Fruit fly (Drosophila melanogaster) whole organism, embryonic: ENCODE measurements around the gene CG6409.

Experiments used
- B-H2 ChIP-seq: fragments of 200-800 bp; sonication (Bioruptor generic); optimal IDR thresholded peaks from 2 replicates; lab custom pipeline; 2018; ENCODE audit warnings: missing biosample characterization, mild to moderate bottlenecking, missing genetic modification characterization
- BEAF-32 ChIP-seq: fragments of 200-800 bp; sonication (Bioruptor generic); optimal IDR thresholded peaks from 3 replicates; lab custom pipeline; 2017; ENCODE audit warnings: missing biosample characterization, missing genetic modification characterization, mild to moderate bottlenecking, moderate library complexity, missing genetic modification reagents
- CG10267 ChIP-seq: fragments of 200-800 bp; sonication (Bioruptor generic); optimal IDR thresholded peaks from 2 replicates; lab custom pipeline; 2018; ENCODE audit warnings: missing biosample characterization, mild to moderate bottlenecking, missing genetic modification characterization, moderate library complexity
- CG10321 ChIP-seq: fragments of 200-800 bp; sonication (Bioruptor generic); IDR thresholded peaks from 2 replicates; pipeline ENCODE4 v1.3.6; 2022; ENCODE audit warnings: missing biosample characterization, missing genetic modification characterization
- CG10543 ChIP-seq: fragments of 200-800 bp; sonication (Bioruptor generic); optimal IDR thresholded peaks from 3 replicates; lab custom pipeline; 2017; ENCODE audit warnings: missing biosample characterization, mild to moderate bottlenecking, missing genetic modification characterization, moderate library complexity
- CG10654 ChIP-seq: fragments of 200-800 bp; sonication (Bioruptor generic); optimal IDR thresholded peaks from 2 replicates; lab custom pipeline; 2016; ENCODE audit warnings: missing biosample characterization, missing genetic modification characterization
- CG12236 ChIP-seq: fragments of 200-800 bp; sonication (Bioruptor generic); optimal IDR thresholded peaks from 2 replicates; lab custom pipeline; 2016; ENCODE audit warnings: missing biosample characterization, missing genetic modification characterization
- CG12391 ChIP-seq: fragments of 200-800 bp; sonication (Bioruptor generic); optimal IDR thresholded peaks from 3 replicates; lab custom pipeline; 2018; ENCODE audit warnings: missing biosample characterization, mild to moderate bottlenecking, missing genetic modification characterization, moderate library complexity
- CG14965 ChIP-seq: fragments of 200-800 bp; sonication (Bioruptor generic); optimal IDR thresholded peaks from 2 replicates; lab custom pipeline; 2016; ENCODE audit warnings: missing biosample characterization, missing genetic modification characterization, borderline replicate concordance
- CG16779 ChIP-seq: fragments of 200-800 bp; sonication (Bioruptor generic); IDR thresholded peaks from 2 replicates; pipeline ENCODE4 v1.3.6; 2022; ENCODE audit warnings: missing biosample characterization, missing genetic modification characterization
- CG17359 ChIP-seq: fragments of 200-800 bp; sonication (Bioruptor generic); optimal IDR thresholded peaks from 3 replicates; lab custom pipeline; 2018; ENCODE audit warnings: missing biosample characterization, mild to moderate bottlenecking, missing genetic modification characterization, moderate library complexity
- CG17568 ChIP-seq: fragments of 200-800 bp; sonication (Bioruptor generic); optimal IDR thresholded peaks from 2 replicates; lab custom pipeline; 2018; ENCODE audit warnings: missing biosample characterization, mild to moderate bottlenecking, missing genetic modification characterization, moderate library complexity
- CG31441 ChIP-seq: fragments of 200-800 bp; sonication (Bioruptor generic); IDR thresholded peaks from 2 replicates; pipeline ENCODE4 v1.3.6; 2022; ENCODE audit warnings: missing biosample characterization, missing genetic modification characterization
- CG33213 ChIP-seq: fragments of 200-800 bp; sonication (Bioruptor generic); optimal IDR thresholded peaks from 3 replicates; lab custom pipeline; 2016; ENCODE audit warnings: missing biosample characterization, missing genetic modification characterization
- CG3995 ChIP-seq: fragments of 200-800 bp; sonication (Bioruptor generic); optimal IDR thresholded peaks from 3 replicates; lab custom pipeline; 2016; ENCODE audit warnings: missing biosample characterization, missing genetic modification characterization
- CG4404 ChIP-seq: fragments of 200-800 bp; sonication (Bioruptor generic); IDR thresholded peaks from 2 replicates; pipeline ENCODE4 v1.3.6; 2022; ENCODE audit warnings: missing biosample characterization, missing genetic modification characterization
- CG6683 ChIP-seq: fragments of 200-800 bp; sonication (Bioruptor generic); optimal IDR thresholded peaks from 2 replicates; lab custom pipeline; 2017; ENCODE audit warnings: missing biosample characterization, mild to moderate bottlenecking, missing genetic modification characterization, missing genetic modification reagents
- CG6765 ChIP-seq: fragments of 200-800 bp; sonication (Bioruptor generic); optimal IDR thresholded peaks from 3 replicates; lab custom pipeline; 2017; ENCODE audit warnings: missing biosample characterization, mild to moderate bottlenecking, missing genetic modification characterization
- CG6791 ChIP-seq: fragments of 200-800 bp; sonication (Bioruptor generic); IDR thresholded peaks from 3 replicates; pipeline ENCODE4 v1.3.6; 2022; ENCODE audit warnings: missing biosample characterization, missing genetic modification characterization; ENCODE audit not compliant: partially characterized antibody
- CG7839 ChIP-seq: fragments of 200-800 bp; sonication (Bioruptor generic); optimal IDR thresholded peaks from 3 replicates; lab custom pipeline; 2018; ENCODE audit warnings: missing biosample characterization, mild to moderate bottlenecking, missing genetic modification characterization, moderate library complexity
- CG7928 ChIP-seq: fragments of 200-800 bp; sonication (Bioruptor generic); optimal IDR thresholded peaks from 2 replicates; lab custom pipeline; 2017; ENCODE audit warnings: missing biosample characterization, mild to moderate bottlenecking, missing genetic modification characterization
- CG9215 ChIP-seq: fragments of 200-800 bp; sonication (Bioruptor generic); IDR thresholded peaks from 2 replicates; pipeline ENCODE4 v1.3.6; 2022; ENCODE audit warnings: missing biosample characterization, missing genetic modification characterization
- CHES-1-like ChIP-seq: fragments of 200-800 bp; sonication (Bioruptor generic); optimal IDR thresholded peaks from 2 replicates; lab custom pipeline; 2016; ENCODE audit warnings: missing biosample characterization, missing genetic modification characterization
- D19A ChIP-seq: fragments of 200-800 bp; optimal IDR thresholded peaks from 3 replicates; lab custom pipeline; 2019; ENCODE audit warnings: missing biosample characterization, mild to moderate bottlenecking, missing genetic modification characterization, moderate library complexity
- Dad ChIP-seq: fragments of 200-800 bp; sonication (Bioruptor generic); optimal IDR thresholded peaks from 3 replicates; lab custom pipeline; 2016; ENCODE audit warnings: missing biosample characterization, missing genetic modification characterization
- E2f2 ChIP-seq: fragments of 200-800 bp; sonication (Bioruptor generic); IDR thresholded peaks from 2 replicates; pipeline ENCODE4 v1.3.6; 2022; ENCODE audit warnings: missing biosample characterization, missing genetic modification characterization
- Hsf ChIP-seq: fragments of 200-800 bp; sonication (Bioruptor generic); optimal IDR thresholded peaks from 3 replicates; lab custom pipeline; 2016; ENCODE audit warnings: missing biosample characterization, missing genetic modification characterization
- Kr ChIP-seq: fragments of 200-800 bp; sonication (Bioruptor generic); optimal IDR thresholded peaks from 2 replicates; lab custom pipeline; 2017; ENCODE audit warnings: missing biosample characterization, mild to moderate bottlenecking, missing genetic modification characterization
- Lim3 ChIP-seq: fragments of 200-800 bp; sonication (Bioruptor generic); IDR thresholded peaks from 2 replicates; pipeline ENCODE4 v1.3.6; 2022; ENCODE audit warnings: missing biosample characterization, missing genetic modification characterization
- MBD-R2 ChIP-seq: fragments of 200-800 bp; sonication (Bioruptor generic); IDR thresholded peaks from 2 replicates; pipeline ENCODE4 v1.3.6; 2022; ENCODE audit warnings: missing biosample characterization, missing genetic modification characterization
- Optix ChIP-seq: fragments of 200-800 bp; sonication (Bioruptor generic); IDR thresholded peaks from 3 replicates; pipeline ENCODE4 v1.3.6; 2022; ENCODE audit warnings: missing biosample characterization, missing genetic modification characterization
- Pdp1 ChIP-seq, 2 experiments: fragments of 200-800 bp; sonication (Bioruptor generic); optimal IDR thresholded peaks; 3 replicates each; lab custom pipeline; 2016; ENCODE audit warnings: missing biosample characterization in 2 of 2, missing genetic modification characterization in 2 of 2, mild to moderate bottlenecking in 1 of 2, moderate library complexity in 1 of 2
- Tbp ChIP-seq: fragments of >200 bp; optimal IDR thresholded peaks from 2 replicates; lab custom pipeline; 2018; ENCODE audit warnings: missing biosample characterization, missing genetic modification characterization
- abd-A ChIP-seq: fragments of 200-800 bp; sonication (Bioruptor generic); optimal IDR thresholded peaks from 3 replicates; lab custom pipeline; 2019; ENCODE audit warnings: missing biosample characterization, mild to moderate bottlenecking, missing genetic modification characterization, moderate library complexity
- amos ChIP-seq: fragments of 200-800 bp; sonication (Bioruptor generic); IDR thresholded peaks from 2 replicates; pipeline ENCODE4 v1.3.6; 2022; ENCODE audit warnings: missing biosample characterization, missing genetic modification characterization; ENCODE audit not compliant: partially characterized antibody
- bbx ChIP-seq: fragments of 200-800 bp; sonication (Bioruptor generic); IDR thresholded peaks from 2 replicates; pipeline ENCODE4 v1.3.6; 2022; ENCODE audit warnings: missing biosample characterization, missing genetic modification characterization; ENCODE audit not compliant: partially characterized antibody
- caup ChIP-seq: fragments of 200-800 bp; sonication (Bioruptor generic); optimal IDR thresholded peaks from 3 replicates; lab custom pipeline; 2017; ENCODE audit warnings: missing biosample characterization, mild to moderate bottlenecking, missing genetic modification characterization, moderate library complexity; ENCODE audit not compliant: severe bottlenecking
- ems ChIP-seq: fragments of 200-800 bp; sonication (Bioruptor generic); optimal IDR thresholded peaks from 3 replicates; lab custom pipeline; 2016; ENCODE audit warnings: missing biosample characterization, missing genetic modification characterization
- ewg ChIP-seq: fragments of 200-800 bp; sonication (Bioruptor generic); optimal IDR thresholded peaks from 3 replicates; lab custom pipeline; 2017; ENCODE audit warnings: mild to moderate bottlenecking, missing biosample characterization, missing genetic modification reagents, missing genetic modification characterization
- ftz-f1 ChIP-seq: fragments of 200-800 bp; sonication (Bioruptor generic); optimal IDR thresholded peaks from 2 replicates; lab custom pipeline; 2016; ENCODE audit warnings: missing biosample characterization, missing genetic modification characterization
- gcm2 ChIP-seq: fragments of 200-800 bp; sonication (Bioruptor generic); optimal IDR thresholded peaks from 2 replicates; lab custom pipeline; 2016; ENCODE audit warnings: missing biosample characterization, missing genetic modification characterization
- gem ChIP-seq: fragments of 200-800 bp; sonication (Bioruptor generic); optimal IDR thresholded peaks from 2 replicates; lab custom pipeline; 2019; ENCODE audit warnings: missing biosample characterization, mild to moderate bottlenecking, missing genetic modification characterization, moderate library complexity
- gsb-n ChIP-seq: fragments of 200-800 bp; sonication (Bioruptor generic); optimal IDR thresholded peaks from 3 replicates; lab custom pipeline; 2018; ENCODE audit warnings: missing biosample characterization, mild to moderate bottlenecking, missing genetic modification characterization
- pita ChIP-seq: fragments of 200-800 bp; sonication (Bioruptor generic); optimal IDR thresholded peaks from 2 replicates; lab custom pipeline; 2017; ENCODE audit warnings: missing biosample characterization, mild to moderate bottlenecking, missing genetic modification characterization
- so ChIP-seq: fragments of 200-800 bp; sonication (Bioruptor generic); IDR thresholded peaks from 3 replicates; pipeline ENCODE4 v1.3.6; 2022; ENCODE audit warnings: missing biosample characterization, missing genetic modification characterization
- tgo ChIP-seq: fragments of 200-800 bp; sonication (Bioruptor generic); IDR thresholded peaks from 3 replicates; pipeline ENCODE4 v1.3.6; 2022; ENCODE audit warnings: missing biosample characterization, missing genetic modification characterization
- unc-4 ChIP-seq: fragments of 200-800 bp; sonication (Bioruptor generic); IDR thresholded peaks from 2 replicates; pipeline ENCODE4 v1.3.6; 2022; ENCODE audit warnings: missing biosample characterization, missing genetic modification characterization; ENCODE audit not compliant: partially characterized antibody
- unpg ChIP-seq: fragments of 200-800 bp; sonication (Bioruptor generic); optimal IDR thresholded peaks from 3 replicates; lab custom pipeline; 2018; ENCODE audit warnings: missing biosample characterization, mild to moderate bottlenecking, missing genetic modification characterization, moderate library complexity

CG6409 gene

DNA sequence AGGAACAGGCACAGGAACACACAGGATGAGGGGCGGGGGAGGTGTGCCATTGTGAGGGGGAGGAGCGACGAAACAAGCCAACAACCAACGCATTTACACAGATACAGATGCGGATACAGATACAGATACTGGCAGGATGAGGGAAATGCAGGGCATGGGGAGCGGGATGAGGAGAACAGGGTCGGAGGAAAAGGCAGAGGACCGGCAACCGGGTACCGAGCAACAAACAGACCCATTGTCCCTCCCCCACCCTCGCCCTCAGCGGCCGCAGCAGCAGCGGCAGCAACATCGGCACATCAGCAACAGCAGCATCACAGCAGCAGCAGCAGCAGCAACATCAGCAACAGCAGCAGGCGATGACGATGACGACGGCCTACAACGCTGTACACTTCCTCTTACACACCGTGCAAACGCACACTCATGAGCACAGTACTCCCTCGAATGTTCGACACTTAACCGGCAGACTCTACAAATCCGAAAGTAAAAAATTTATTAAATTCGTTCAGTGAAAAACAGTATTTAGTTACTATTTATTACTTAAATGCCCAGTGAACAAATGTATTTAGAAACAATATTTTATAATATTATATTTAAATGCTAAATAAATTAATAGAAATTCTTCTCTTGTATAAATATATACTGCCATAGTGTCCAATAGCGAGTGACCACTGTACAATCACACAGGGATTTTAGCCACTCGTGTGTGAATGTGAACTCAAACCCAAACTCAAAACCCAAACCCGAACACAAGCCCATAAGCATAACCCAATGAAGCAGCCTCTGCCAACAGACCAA, 26.6 kb downstream of the CG6409 start (continued):
- TF ChIP-seq CG12391 (tag; lab: Kevin White, UChicago) = peak; percentile 94
- no peak for TF ChIP-seq ftz-f1
- peak; percentile 88 for TF ChIP-seq CG17359 (tag; lab: Kevin White, UChicago)
- TF ChIP-seq CG12236 (GFP tag; lab: Kevin White, UChicago) = no peak
- TF ChIP-seq bbx = no peak
- no peak for TF ChIP-seq CG16779 (GFP tag; lab: Robert Waterston, UW)
- no peak for TF ChIP-seq Kr (GFP tag; lab: Kevin White, UChicago)
- no peak for TF ChIP-seq CHES-1-like (GFP tag; lab: Kevin White, UChicago)
- TF ChIP-seq amos (GFP tag; lab: Robert Waterston, UW) = 0 out of 2 replicates have a peak, but pooled peaks have one; percentile 5
- peak; percentile 79 for TF ChIP-seq CG10543 (GFP tag; lab: Kevin White, UChicago)
- peak; percentile 88 for TF ChIP-seq CG10267
- peak; percentile 95 for TF ChIP-seq gem (tag; lab: Kevin White, UChicago)
- TF ChIP-seq CG6765 (GFP tag; lab: Kevin White, UChicago) = peak; percentile 76
- peak; percentile 82 for TF ChIP-seq CG6683 (GFP tag; lab: Kevin White, UChicago)
- peak; percentile 50; the same call in 1 of the 2 replicates for TF ChIP-seq MBD-R2
- peak; percentile 35 for TF ChIP-seq CG7928
- TF ChIP-seq Optix = peak; percentile 64; the same call in 2 of the 3 replicates
- TF ChIP-seq CG6791 (GFP tag; lab: Robert Waterston, UW) = no peak; the same call in 2 of the 3 replicates
- peak; percentile 89; the same call in 2 of the 3 replicates for TF ChIP-seq so (GFP tag; lab: Robert Waterston, UW)
- TF ChIP-seq pita (GFP tag; lab: Kevin White, UChicago) = no peak
- peak; percentile 88 for TF ChIP-seq D19A (tag; lab: Kevin White, UChicago)
- TF ChIP-seq CG14965 = no peak
- TF ChIP-seq gcm2 = no peak
- TF ChIP-seq unpg (GFP tag; lab: Kevin White, UChicago) = peak; percentile 87
- TF ChIP-seq Tbp (GFP tag; lab: Kevin White, UChicago) = no peak
- TF ChIP-seq Hsf = peak; percentile 21
- TF ChIP-seq B-H2 (GFP tag; lab: Kevin White, UChicago) = peak; percentile 80
- peak; percentile 96 for TF ChIP-seq CG4404
- TF ChIP-seq CG7839 (tag; lab: Kevin White, UChicago) = peak; percentile 93
- TF ChIP-seq tgo (GFP tag; lab: Robert Waterston, UW) = peak; percentile 89
- peak; percentile 89 for TF ChIP-seq CG31441 (GFP tag; lab: Robert Waterston, UW)
- TF ChIP-seq abd-A (tag; lab: Kevin White, UChicago) = peak; percentile 32
- TF ChIP-seq unc-4 (GFP tag; lab: Robert Waterston, UW) = no peak
- TF ChIP-seq Pdp1 (GFP tag; optimal IDR thresholded peaks at IDR 0.05; lab: Kevin White, UChicago) = no peak
- TF ChIP-seq caup (GFP tag; lab: Kevin White, UChicago) = peak; percentile 80
- TF ChIP-seq BEAF-32 (GFP tag; lab: Kevin White, UChicago) = no peak
- TF ChIP-seq gsb-n = peak; percentile 90
- TF ChIP-seq ems (GFP tag; lab: Kevin White, UChicago) = peak; percentile 27
- peak; percentile 26; the same call in 1 of the 2 replicates for TF ChIP-seq CG10321 (GFP tag; lab: Robert Waterston, UW)
- TF ChIP-seq CG3995 (GFP tag; lab: Kevin White, UChicago) = no peak
- TF ChIP-seq Lim3 (GFP tag; lab: Robert Waterston, UW) = peak; percentile 56
- peak; percentile 67 for TF ChIP-seq CG17568 (GFP tag; lab: Kevin White, UChicago)
- TF ChIP-seq E2f2 (GFP tag; lab: Robert Waterston, UW) = peak; percentile 66
- peak; percentile 23 for TF ChIP-seq Dad (GFP tag; lab: Kevin White, UChicago)
- TF ChIP-seq CG9215 = peak; percentile 87
- peak; percentile 78 for TF ChIP-seq CG10654 (GFP tag; lab: Kevin White, UChicago)
- TF ChIP-seq ewg (GFP tag; lab: Kevin White, UChicago) = peak; percentile 76
- no peak for TF ChIP-seq CG33213 (GFP tag; lab: Kevin White, UChicago)
